Worm (Caenorhabditis elegans) whole organism, early embryonic: Measurements from ENCODE around the gene phlp-2.

ENCODE experiments used
- B0310.2 ChIP-seq: sonication (generic microtip); optimal IDR thresholded peaks from 2 replicates; lab custom pipeline; 2016; ENCODE audit warnings: mild to moderate bottlenecking, missing genetic modification characterization, missing compliant biosample characterization
- F13C5.2 ChIP-seq: sonication (generic microtip); optimal IDR thresholded peaks from 2 replicates; lab custom pipeline; 2017; ENCODE audit warnings: mild to moderate bottlenecking, missing genetic modification characterization, inconsistent platforms, missing compliant biosample characterization
- aly-1 ChIP-seq: sonication (generic microtip); optimal IDR thresholded peaks from 2 replicates; lab custom pipeline; 2016; ENCODE audit warnings: missing genetic modification characterization, missing compliant biosample characterization
- ama-1 ChIP-seq: fragments of 150-350 bp; optimal IDR thresholded peaks from 2 replicates; lab custom pipeline; 2014
- ceh-13 ChIP-seq: fragments of 200-800 bp; sonication (Bioruptor generic); optimal IDR thresholded peaks from 2 replicates; lab custom pipeline; 2018; ENCODE audit warnings: mild to moderate bottlenecking, missing genetic modification characterization, missing compliant biosample characterization
- ceh-36 ChIP-seq: sonication (generic microtip); optimal IDR thresholded peaks from 2 replicates; lab custom pipeline; 2016; ENCODE audit warnings: missing genetic modification characterization, inconsistent platforms, missing compliant biosample characterization
- ets-7 ChIP-seq: sonication (generic microtip); optimal IDR thresholded peaks from 2 replicates; lab custom pipeline; 2016; ENCODE audit warnings: missing genotype, missing genetic modification characterization, missing compliant biosample characterization
- flt-1 ChIP-seq: fragments of 200-800 bp; sonication (Bioruptor generic); IDR thresholded peaks from 2 replicates; pipeline ENCODE4 v1.3.6; 2022; ENCODE audit warnings: missing genetic modification characterization, missing compliant biosample characterization
- hmbx-1 ChIP-seq: sonication (generic microtip); optimal IDR thresholded peaks from 2 replicates; lab custom pipeline; 2016; ENCODE audit warnings: mild to moderate bottlenecking, missing genetic modification characterization, missing compliant biosample characterization
- hmg-4 ChIP-seq: fragments of 200-800 bp; sonication (Bioruptor generic); optimal IDR thresholded peaks from 2 replicates; lab custom pipeline; 2018; ENCODE audit warnings: mild to moderate bottlenecking, missing genetic modification characterization, missing compliant biosample characterization
- hnd-1 ChIP-seq: sonication (generic microtip); optimal IDR thresholded peaks from 2 replicates; lab custom pipeline; 2016; ENCODE audit warnings: missing genetic modification characterization, missing compliant biosample characterization
- pes-1 ChIP-seq: fragments of 200-800 bp; sonication (Bioruptor generic); IDR thresholded peaks from 2 replicates; pipeline ENCODE4 v1.3.6; 2022; ENCODE audit warnings: missing genetic modification reagents, missing genetic modification characterization, missing compliant biosample characterization
- scrt-1 ChIP-seq: fragments of 200-800 bp; sonication (Bioruptor generic); IDR thresholded peaks from 2 replicates; pipeline ENCODE4 v1.3.6; 2022; ENCODE audit warnings: missing genetic modification characterization, missing compliant biosample characterization
- sea-1 ChIP-seq: fragments of 200-800 bp; sonication (Bioruptor generic); conservative IDR thresholded peaks from 2 replicates; pipeline ENCODE4 v1.3.6; 2022; ENCODE audit warnings: missing genetic modification characterization, missing compliant biosample characterization
- tbx-11 ChIP-seq: fragments of 200-800 bp; sonication (Bioruptor generic); IDR thresholded peaks from 2 replicates; pipeline ENCODE4 v1.3.6; 2022; ENCODE audit warnings: missing genetic modification characterization, missing compliant biosample characterization
- tbx-37 ChIP-seq: fragments of 200-800 bp; sonication (Bioruptor generic); conservative IDR thresholded peaks from 2 replicates; pipeline ENCODE4 v1.3.6; 2022; ENCODE audit warnings: missing genetic modification reagents, missing genetic modification characterization, missing compliant biosample characterization
- tra-4 ChIP-seq: sonication (generic microtip); optimal IDR thresholded peaks from 2 replicates; lab custom pipeline; 2017; ENCODE audit warnings: missing genetic modification characterization, missing compliant biosample characterization

The phlp-2 gene

ce11 chrIII:4172210-4172609, 37.1 kb upstream of the phlp-2 start:
- TF ChIP-seq tra-4 (tag; lab: Kevin White, UChicago) (no peak), ets-7 (no peak), pes-1 (GFP tag; lab: Robert Waterston, UW) (no peak), scrt-1 (GFP tag; lab: Robert Waterston, UW) (no peak), ceh-36 (tag; lab: Kevin White, UChicago) (no peak)

ce11 chrIII:4175489-4175888, 33.8 kb upstream of the phlp-2 start:
- TF ChIP-seq pes-1 (GFP tag; lab: Robert Waterston, UW): no peak
- TF ChIP-seq hmbx-1 (tag; lab: Kevin White, UChicago): no peak
- no peak for TF ChIP-seq scrt-1 (GFP tag; lab: Robert Waterston, UW)
- no peak for TF ChIP-seq ceh-36 (tag; lab: Kevin White, UChicago)
- no peak for TF ChIP-seq tbx-37
- no peak for TF ChIP-seq F13C5.2 (tag; lab: Kevin White, UChicago)
- TF ChIP-seq tbx-11: no peak
- TF ChIP-seq sea-1 (GFP tag; lab: Robert Waterston, UW): no peak
- no peak for TF ChIP-seq tra-4 (tag; lab: Kevin White, UChicago)
- no peak for TF ChIP-seq aly-1 (tag; lab: Kevin White, UChicago)
- TF ChIP-seq hmg-4: no peak
- TF ChIP-seq flt-1: no peak

ce11 chrIII:4176109-4176596, 33.1 kb upstream of the phlp-2 start, which contains the start of the genes hrde-1 and C16C10.13:
Gene hrde-1, minus strand, starts transcription at chrIII:4176159.
Gene C16C10.13, plus strand, starts transcription at chrIII:4176440.
- TF ChIP-seq F13C5.2 (tag; lab: Kevin White, UChicago) (no peak), ceh-13 (GFP tag; lab: Kevin White, UChicago) (no peak), ets-7 (no peak), tbx-37 (no peak), aly-1 (tag; lab: Kevin White, UChicago) (no peak), tbx-11 (no peak), ama-1 (no peak), flt-1 (no peak), hmg-4 (no peak), hnd-1 (tag; lab: Kevin White, UChicago) (no peak), B0310.2 (tag; lab: Kevin White, UChicago) (no peak), hmbx-1 (tag; lab: Kevin White, UChicago) (no peak), tra-4 (tag; lab: Kevin White, UChicago) (no peak), sea-1 (GFP tag; lab: Robert Waterston, UW) (no peak), pes-1 (GFP tag; lab: Robert Waterston, UW) (no peak), scrt-1 (GFP tag; lab: Robert Waterston, UW) (no peak), ceh-36 (tag; lab: Kevin White, UChicago) (no peak)

ce11 chrIII:4178564-4178963, 30.7 kb upstream of the phlp-2 start, which contains the start of gene C16C10.2:
Gene C16C10.2, minus strand, starts transcription at chrIII:4178664.
- no peak for TF ChIP-seq tbx-37
- no peak for TF ChIP-seq tra-4 (tag; lab: Kevin White, UChicago)
- TF ChIP-seq ama-1: no peak
- no peak for TF ChIP-seq sea-1 (GFP tag; lab: Robert Waterston, UW)
- no peak for TF ChIP-seq ceh-13 (GFP tag; lab: Kevin White, UChicago)
- no peak for TF ChIP-seq F13C5.2 (tag; lab: Kevin White, UChicago)
- no peak for TF ChIP-seq pes-1 (GFP tag; lab: Robert Waterston, UW)
- no peak for TF ChIP-seq hmg-4
- no peak for TF ChIP-seq hmbx-1 (tag; lab: Kevin White, UChicago)

- TF ChIP-seq hmg-4: no peak
- no peak for TF ChIP-seq tbx-37
- TF ChIP-seq pes-1 (GFP tag; lab: Robert Waterston, UW): no peak
- no peak for TF ChIP-seq hnd-1 (tag; lab: Kevin White, UChicago)
- TF ChIP-seq tra-4 (tag; lab: Kevin White, UChicago): no peak
- TF ChIP-seq sea-1 (GFP tag; lab: Robert Waterston, UW): no peak
- TF ChIP-seq ama-1: no peak
- no peak for TF ChIP-seq ets-7
- TF ChIP-seq aly-1 (tag; lab: Kevin White, UChicago): no peak
- no peak for TF ChIP-seq scrt-1 (GFP tag; lab: Robert Waterston, UW)
- no peak for TF ChIP-seq B0310.2 (tag; lab: Kevin White, UChicago)
- TF ChIP-seq ceh-13 (GFP tag; lab: Kevin White, UChicago): no peak
- TF ChIP-seq ceh-36 (tag; lab: Kevin White, UChicago): no peak
Measured at ce11 chrIII:4181338-4181737, 27.9 kb upstream of the phlp-2 start, which contains the start of gene C16C10.1. Gene C16C10.1, minus strand, starts transcription at chrIII:4181438.

- no peak for TF ChIP-seq hmbx-1 (tag; lab: Kevin White, UChicago)
- no peak for TF ChIP-seq scrt-1 (GFP tag; lab: Robert Waterston, UW)
- TF ChIP-seq ama-1: no peak
- TF ChIP-seq tbx-37: no peak
- TF ChIP-seq tbx-11: no peak
- TF ChIP-seq sea-1 (GFP tag; lab: Robert Waterston, UW): no peak
- no peak for TF ChIP-seq aly-1 (tag; lab: Kevin White, UChicago)
- no peak for TF ChIP-seq pes-1 (GFP tag; lab: Robert Waterston, UW)
- TF ChIP-seq ets-7: no peak
- TF ChIP-seq B0310.2 (tag; lab: Kevin White, UChicago): no peak
- no peak for TF ChIP-seq F13C5.2 (tag; lab: Kevin White, UChicago)
- TF ChIP-seq flt-1: no peak
- TF ChIP-seq hmg-4: no peak
- TF ChIP-seq ceh-36 (tag; lab: Kevin White, UChicago): no peak
- TF ChIP-seq hnd-1 (tag; lab: Kevin White, UChicago): no peak
- TF ChIP-seq ceh-13 (GFP tag; lab: Kevin White, UChicago): no peak
- no peak for TF ChIP-seq tra-4 (tag; lab: Kevin White, UChicago)
Measured at ce11 chrIII:4186751-4187309, 22.5 kb upstream of the phlp-2 start, which contains the start of gene lars-1. Gene lars-1, minus strand, starts transcription at chrIII:4186801.

ce11 chrIII:4187845-4188244, 21.4 kb upstream of the phlp-2 start, which contains the start of gene R74.2:
Gene R74.2, plus strand, starts transcription at chrIII:4188160.
- no peak for TF ChIP-seq aly-1 (tag; lab: Kevin White, UChicago)
- TF ChIP-seq hmg-4: no peak
- no peak for TF ChIP-seq ceh-13 (GFP tag; lab: Kevin White, UChicago)
- no peak for TF ChIP-seq scrt-1 (GFP tag; lab: Robert Waterston, UW)
- TF ChIP-seq tra-4 (tag; lab: Kevin White, UChicago): no peak
- TF ChIP-seq ama-1: no peak
- TF ChIP-seq ets-7: no peak
- TF ChIP-seq flt-1: no peak
- no peak for TF ChIP-seq hnd-1 (tag; lab: Kevin White, UChicago)
- TF ChIP-seq B0310.2 (tag; lab: Kevin White, UChicago): no peak
- TF ChIP-seq ceh-36 (tag; lab: Kevin White, UChicago): no peak
- TF ChIP-seq tbx-11: no peak
- no peak for TF ChIP-seq F13C5.2 (tag; lab: Kevin White, UChicago)
- no peak for TF ChIP-seq tbx-37
- TF ChIP-seq sea-1 (GFP tag; lab: Robert Waterston, UW): no peak
